Worm (Caenorhabditis elegans): ENCODE results near the gene F53A3.1.

The F53A3.1 gene

ce11 chrIII:1903966-1904365 is 39.5 kb downstream of the F53A3.1 start:
- no peak for TF ChIP-seq pes-1 (GFP tag; IDR thresholded peaks at IDR 0.05)
- no peak for TF ChIP-seq ceh-36 (tag; optimal IDR thresholded peaks at IDR 0.05)
- TF ChIP-seq tra-4 (tag; optimal IDR thresholded peaks at IDR 0.05): no peak
- TF ChIP-seq tbx-37 (GFP tag; conservative IDR thresholded peaks at IDR 0.05): no peak
- no peak for TF ChIP-seq ama-1 (optimal IDR thresholded peaks at IDR 0.05)
- TF ChIP-seq tbx-11 (GFP tag; IDR thresholded peaks at IDR 0.05): no peak
- no peak for TF ChIP-seq F13C5.2 (tag; optimal IDR thresholded peaks at IDR 0.05)
- TF ChIP-seq scrt-1 (GFP tag; IDR thresholded peaks at IDR 0.05): no peak
- no peak for TF ChIP-seq ets-7 (tag; optimal IDR thresholded peaks at IDR 0.05)
- TF ChIP-seq B0310.2 (tag; optimal IDR thresholded peaks at IDR 0.05): no peak

- no peak for TF ChIP-seq hmg-4 (GFP tag; optimal IDR thresholded peaks at IDR 0.05)
- no peak for TF ChIP-seq hnd-1 (tag; optimal IDR thresholded peaks at IDR 0.05)
- no peak for TF ChIP-seq tbx-37 (GFP tag; conservative IDR thresholded peaks at IDR 0.05)
- TF ChIP-seq aly-1 (tag; optimal IDR thresholded peaks at IDR 0.05): no peak
- TF ChIP-seq tra-4 (tag; optimal IDR thresholded peaks at IDR 0.05): no peak
- TF ChIP-seq flt-1 (GFP tag; IDR thresholded peaks at IDR 0.05): no peak
- no peak for TF ChIP-seq F13C5.2 (tag; optimal IDR thresholded peaks at IDR 0.05)
- TF ChIP-seq ceh-13 (GFP tag; optimal IDR thresholded peaks at IDR 0.05): no peak
- no peak for TF ChIP-seq ets-7 (tag; optimal IDR thresholded peaks at IDR 0.05)
- TF ChIP-seq ama-1 (optimal IDR thresholded peaks at IDR 0.05): no peak
- TF ChIP-seq sea-1 (GFP tag; conservative IDR thresholded peaks at IDR 0.05): no peak
- TF ChIP-seq pes-1 (GFP tag; IDR thresholded peaks at IDR 0.05): no peak
- TF ChIP-seq B0310.2 (tag; optimal IDR thresholded peaks at IDR 0.05): no peak
- no peak for TF ChIP-seq tbx-11 (GFP tag; IDR thresholded peaks at IDR 0.05)
Measured at ce11 chrIII:1893851-1894250, 49.6 kb downstream of the F53A3.1 start, which contains the start of the genes B0524.5 and B0524.2. B0524.5 (minus strand) TSS chrIII:1893890. B0524.2 (plus strand) TSS chrIII:1894057.

- TF ChIP-seq sea-1 (GFP tag; conservative IDR thresholded peaks at IDR 0.05) (no peak), tbx-11 (GFP tag; IDR thresholded peaks at IDR 0.05) (no peak), ama-1 (optimal IDR thresholded peaks at IDR 0.05) (no peak), tbx-37 (GFP tag; conservative IDR thresholded peaks at IDR 0.05) (no peak), hnd-1 (tag; optimal IDR thresholded peaks at IDR 0.05) (no peak), F13C5.2 (tag; optimal IDR thresholded peaks at IDR 0.05) (no peak), B0310.2 (tag; optimal IDR thresholded peaks at IDR 0.05) (no peak), ceh-13 (GFP tag; optimal IDR thresholded peaks at IDR 0.05) (no peak), tra-4 (tag; optimal IDR thresholded peaks at IDR 0.05) (no peak), ceh-36 (tag; optimal IDR thresholded peaks at IDR 0.05) (no peak)
Measured at ce11 chrIII:1893405-1893804, 50.0 kb downstream of the F53A3.1 start.

All from whole organism, early embryonic.